Fruit fly (Drosophila melanogaster): ENCODE data around the gene PGRP-SB2.

PGRP-SB2 gene

DNA sequence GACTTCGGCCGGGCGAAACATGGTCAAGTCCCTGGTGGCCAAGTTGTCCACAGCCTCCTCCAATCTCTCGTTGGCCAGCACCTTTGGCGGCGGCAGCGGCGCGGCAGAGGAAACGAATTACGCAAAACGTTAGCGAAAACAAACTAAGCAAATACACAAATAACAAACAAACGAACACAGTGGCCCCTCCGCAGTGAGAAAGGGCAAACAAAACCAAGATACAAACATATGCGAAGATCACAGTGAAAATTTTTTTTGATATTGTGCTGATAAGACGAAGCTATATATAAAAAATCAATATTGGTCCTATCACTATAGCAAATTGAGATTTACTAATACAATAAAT lies 12.2 kb upstream of the PGRP-SB2 start (continued):
- no peak for TF ChIP-seq CG30431 (GFP tag; optimal IDR thresholded peaks at IDR 0.05)
- no peak for TF ChIP-seq gsb-n (tag; optimal IDR thresholded peaks at IDR 0.05)
- no peak for TF ChIP-seq nerfin-1 (tag; optimal IDR thresholded peaks at IDR 0.05)
- no peak for TF ChIP-seq NfI (GFP tag; optimal IDR thresholded peaks at IDR 0.05)
- no peak for TF ChIP-seq ap (GFP tag; IDR thresholded peaks at IDR 0.05)
- TF ChIP-seq CG2120 (GFP tag; optimal IDR thresholded peaks at IDR 0.05) = peak; percentile 53
- no peak for TF ChIP-seq CG14050 (GFP tag; IDR thresholded peaks at IDR 0.05)
- TF ChIP-seq Neu2 (GFP tag; optimal IDR thresholded peaks at IDR 0.05; ENCODE audit: borderline replicate concordance) = no peak
- peak; percentile 12 for TF ChIP-seq Hsf (GFP tag; optimal IDR thresholded peaks at IDR 0.05)
- TF ChIP-seq mam (GFP tag; optimal IDR thresholded peaks at IDR 0.05) = no peak
- no peak for TF ChIP-seq CG12744 (GFP tag; optimal IDR thresholded peaks at IDR 0.05)
- no peak for TF ChIP-seq CG10366 (GFP tag; IDR thresholded peaks at IDR 0.05)
- TF ChIP-seq inv (GFP tag; IDR thresholded peaks at IDR 0.05; ENCODE audit: partially characterized antibody) = no peak
- TF ChIP-seq shn (GFP tag; optimal IDR thresholded peaks at IDR 0.05) = peak; percentile 13
- peak; percentile 30 for TF ChIP-seq CG10209 (GFP tag; optimal IDR thresholded peaks at IDR 0.05)
- TF ChIP-seq CG11085 (GFP tag; IDR thresholded peaks at IDR 0.05) = no peak
- TF ChIP-seq Xbp1 (GFP tag; optimal IDR thresholded peaks at IDR 0.05) = peak; percentile 10
- TF ChIP-seq rib (GFP tag; IDR thresholded peaks at IDR 0.05) = no peak
- TF ChIP-seq repo (GFP tag; optimal IDR thresholded peaks at IDR 0.05) = no peak
- no peak for TF ChIP-seq sd (tag; optimal IDR thresholded peaks at IDR 0.05)
- no peak for TF ChIP-seq sr (GFP tag; IDR thresholded peaks at IDR 0.05)
- no peak for TF ChIP-seq Hr78 (GFP tag; optimal IDR thresholded peaks at IDR 0.05)
- TF ChIP-seq CG13287 (GFP tag; IDR thresholded peaks at IDR 0.05; ENCODE audit: partially characterized antibody) = no peak
- TF ChIP-seq unpg (GFP tag; optimal IDR thresholded peaks at IDR 0.05) = no peak
- TF ChIP-seq slou (GFP tag; optimal IDR thresholded peaks at IDR 0.05) = no peak
- no peak for TF ChIP-seq Antp (GFP tag; optimal IDR thresholded peaks at IDR 0.05)
- no peak for TF ChIP-seq CG2202 (tag; optimal IDR thresholded peaks at IDR 0.05)
- TF ChIP-seq CG1024 (GFP tag; IDR thresholded peaks at IDR 0.05) = no peak
- no peak for TF ChIP-seq CG8359 (GFP tag; optimal IDR thresholded peaks at IDR 0.05; ENCODE audit: borderline replicate concordance)
- TF ChIP-seq MBD-R2 (GFP tag; IDR thresholded peaks at IDR 0.05) = no peak
- TF ChIP-seq CG1603 (tag; optimal IDR thresholded peaks at IDR 0.05) = no peak
- TF ChIP-seq ash1 (GFP tag; optimal IDR thresholded peaks at IDR 0.05) = no peak
- TF ChIP-seq MTF-1 (GFP tag; optimal IDR thresholded peaks at IDR 0.05; ENCODE audit: borderline replicate concordance) = peak; percentile 15
- TF ChIP-seq CG14965 (GFP tag; optimal IDR thresholded peaks at IDR 0.05; ENCODE audit: borderline replicate concordance) = no peak
- TF ChIP-seq Dfd (GFP tag; optimal IDR thresholded peaks at IDR 0.05) = no peak
- no peak; the same call in 2 of the 3 replicates for TF ChIP-seq tgo (GFP tag; IDR thresholded peaks at IDR 0.05)
- peak; percentile 35; the same call in 1 of the 2 replicates for TF ChIP-seq seq (GFP tag; IDR thresholded peaks at IDR 0.05)
- no peak for TF ChIP-seq nmo (GFP tag; optimal IDR thresholded peaks at IDR 0.05)
- TF ChIP-seq Myb (GFP tag; optimal IDR thresholded peaks at IDR 0.05) = no peak
- TF ChIP-seq Aef1 (GFP tag; IDR thresholded peaks at IDR 0.05) = no peak
- no peak for TF ChIP-seq CG17829 (tag; optimal IDR thresholded peaks at IDR 0.05)
- no peak for TF ChIP-seq CG34224 (GFP tag; IDR thresholded peaks at IDR 0.05; ENCODE audit: partially characterized antibody)
- TF ChIP-seq ase (GFP tag; IDR thresholded peaks at IDR 0.05) = no peak
- no peak for TF ChIP-seq CG9797 (GFP tag; optimal IDR thresholded peaks at IDR 0.05)
- no peak for TF ChIP-seq gcm (GFP tag; optimal IDR thresholded peaks at IDR 0.05)
- TF ChIP-seq sisA (GFP tag; IDR thresholded peaks at IDR 0.05) = no peak
- 0 out of 3 replicates have a peak, but pooled peaks have one; percentile 13 for TF ChIP-seq row (GFP tag; IDR thresholded peaks at IDR 0.05)
- TF ChIP-seq dysf (GFP tag; IDR thresholded peaks at IDR 0.05) = no peak
- TF ChIP-seq chif (GFP tag; optimal IDR thresholded peaks at IDR 0.05) = no peak
- TF ChIP-seq Jarid2 (GFP tag; optimal IDR thresholded peaks at IDR 0.05) = no peak
- no peak for TF ChIP-seq Gug (GFP tag; IDR thresholded peaks at IDR 0.05)
